Worm (Caenorhabditis elegans) whole organism, L1 larva: ENCODE data around the gene lec-9.

Source experiments
- C16A3.4 ChIP-seq: fragments of 150-350 bp; optimal IDR thresholded peaks from 2 replicates; lab custom pipeline; 2014; ENCODE audit warnings: missing biosample characterization, missing genetic modification characterization
- blmp-1 ChIP-seq: fragments of 150-350 bp; optimal IDR thresholded peaks from 2 replicates; lab custom pipeline; 2014; ENCODE audit warnings: missing biosample characterization, missing genetic modification characterization
- ceh-8 ChIP-seq: fragments of 200-800 bp; sonication (Bioruptor generic); optimal IDR thresholded peaks from 2 replicates; lab custom pipeline; 2018; ENCODE audit warnings: mild to moderate bottlenecking, missing genetic modification characterization, moderate library complexity, missing compliant biosample characterization
- ceh-90 ChIP-seq: sonication (generic microtip); optimal IDR thresholded peaks from 2 replicates; lab custom pipeline; 2016; ENCODE audit warnings: missing genetic modification characterization, missing compliant biosample characterization
- egl-13 ChIP-seq: sonication (generic microtip); optimal IDR thresholded peaks from 2 replicates; lab custom pipeline; 2016; ENCODE audit warnings: missing genotype, missing genetic modification reagents, missing genetic modification characterization, missing compliant biosample characterization
- egl-27 ChIP-seq, 2 experiments: fragments of 150-350 bp in 1 of 2; sonication (generic microtip); optimal IDR thresholded peaks; 3 replicates each; lab custom pipeline; 2017 to 2018; ENCODE audit warnings: missing biosample characterization in 2 of 2, missing genetic modification characterization in 2 of 2, missing genetic modification reagents in 2 of 2
- elt-3 ChIP-seq, 6 experiments: fragments of 150-350 bp in 1 of 6; sonication (generic microtip); optimal IDR thresholded peaks; 2 replicates each; lab custom pipeline; 2017 to 2018; ENCODE audit warnings: missing biosample characterization in 6 of 6, missing genetic modification characterization in 6 of 6, inconsistent platforms in 1 of 6
- lin-39 ChIP-seq: fragments of 150-350 bp; optimal IDR thresholded peaks from 2 replicates; lab custom pipeline; 2014; ENCODE audit warnings: missing biosample characterization, missing genetic modification reagents, missing genetic modification characterization
- lsy-2 ChIP-seq, 2 experiments: fragments of 150-350 bp; optimal IDR thresholded peaks; 2 replicates each; lab custom pipeline; 2014; ENCODE audit warnings: missing biosample characterization in 2 of 2, missing genetic modification characterization in 2 of 2
- mef-2 ChIP-seq: fragments of 150-350 bp; optimal IDR thresholded peaks from 2 replicates; lab custom pipeline; 2014; ENCODE audit warnings: missing biosample characterization, missing genetic modification characterization
- nhr-90 ChIP-seq: sonication (generic microtip); optimal IDR thresholded peaks from 2 replicates; lab custom pipeline; 2016; ENCODE audit warnings: mild to moderate bottlenecking, missing genetic modification characterization, missing compliant biosample characterization; ENCODE audit not compliant: poor library complexity
- pag-3 ChIP-seq: sonication (generic microtip); optimal IDR thresholded peaks from 2 replicates; lab custom pipeline; 2017; ENCODE audit warnings: missing genetic modification characterization, mild to moderate bottlenecking, missing compliant biosample characterization, antibody characterized with exemption, borderline replicate concordance; ENCODE audit not compliant: insufficient read depth
- sup-37 ChIP-seq: fragments of 200-800 bp; sonication (Bioruptor generic); optimal IDR thresholded peaks from 2 replicates; lab custom pipeline; 2018; ENCODE audit warnings: mild to moderate bottlenecking, missing genetic modification characterization, missing compliant biosample characterization
- tbx-2 ChIP-seq: sonication (generic microtip); optimal IDR thresholded peaks from 2 replicates; lab custom pipeline; 2016; ENCODE audit warnings: missing genetic modification characterization, missing compliant biosample characterization

DNA sequence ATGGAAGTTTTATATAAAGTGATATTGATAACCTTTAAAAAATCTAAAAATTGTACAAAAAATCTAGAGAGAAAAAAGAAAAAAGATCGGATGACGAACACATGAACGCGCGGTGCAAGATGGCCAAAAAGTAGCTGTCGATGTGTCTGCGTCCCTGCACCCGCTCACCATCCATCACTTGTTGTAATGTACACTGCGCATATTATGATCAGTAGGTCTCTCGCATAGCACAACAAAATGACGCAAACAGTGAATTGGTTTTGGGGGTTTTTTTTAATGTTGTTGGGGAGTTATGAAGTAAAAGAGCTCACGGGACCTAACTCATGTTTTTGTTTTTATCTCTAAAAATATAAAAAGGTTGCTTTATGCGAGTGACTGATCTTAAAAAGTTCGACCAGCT, 31.4 kb downstream of the lec-9 start:
- no peak for TF ChIP-seq ceh-8 (GFP tag; lab: Kevin White, UChicago)
- TF ChIP-seq sup-37, result no peak
- no peak for TF ChIP-seq elt-3 (tag; optimal IDR thresholded peaks at IDR 0.05; lab: Kevin White, UChicago)
- TF ChIP-seq C16A3.4 (tag; lab: Kevin White, UChicago), result no peak
- no peak for TF ChIP-seq tbx-2 (tag; lab: Kevin White, UChicago)
- no peak for TF ChIP-seq lin-39
- TF ChIP-seq egl-13 (tag; lab: Kevin White, UChicago), result no peak
- no peak for TF ChIP-seq blmp-1
- no peak for TF ChIP-seq lsy-2 (tag; optimal IDR thresholded peaks at IDR 0.05; lab: Kevin White, UChicago)
- TF ChIP-seq nhr-90 (tag; lab: Kevin White, UChicago), result no peak
- TF ChIP-seq egl-27 (tag; optimal IDR thresholded peaks at IDR 0.05; lab: Kevin White, UChicago), result no peak
- no peak for TF ChIP-seq pag-3 (tag; lab: Kevin White, UChicago)
- no peak for TF ChIP-seq mef-2 (tag; lab: Kevin White, UChicago)
- TF ChIP-seq ceh-90 (tag; lab: Kevin White, UChicago), result no peak
